Worm (Caenorhabditis elegans): Measurements from ENCODE around the gene oat-1.

ce11 chrIV:8461177-8461576 is 11.2 kb downstream of the oat-1 start:
- TF ChIP-seq unc-130 (GFP tag; optimal IDR thresholded peaks at IDR 0.05) (no peak), tbx-9 (tag; optimal IDR thresholded peaks at IDR 0.05; ENCODE audit: borderline replicate concordance) (no peak), let-526 (GFP tag; IDR thresholded peaks at IDR 0.05) (no peak)

Measured in whole organism, young adult.